Worm (Caenorhabditis elegans) whole organism, L3 larva: ENCODE results near the gene F16H6.9.
A peak's percentile ranks its signal among the peaks of the same experiment; 100 is the strongest.

Experiments
- elt-3 ChIP-seq, 3 experiments: fragments of 150-350 bp in 1 of 3; sonication (generic microtip) in 2 of 3; optimal IDR thresholded peaks; 2 replicates in 2 of 3; 4 replicates in 1 of 3; lab custom pipeline; 2014 to 2017; ENCODE audit warnings: missing biosample characterization in 3 of 3, missing genetic modification characterization in 3 of 3
- pqm-1 ChIP-seq: fragments of 150-350 bp; optimal IDR thresholded peaks from 2 replicates; lab custom pipeline; 2017; ENCODE audit warnings: missing biosample characterization, missing genetic modification characterization, inconsistent platforms

- peak; percentile 59 for TF ChIP-seq pqm-1
- TF ChIP-seq elt-3 (tag; optimal IDR thresholded peaks at IDR 0.05; lab: Kevin White, UChicago), result no peak
Measured at ce11 chrV:18252239-18252638, 35.4 kb downstream of the F16H6.9 start, which contains the start of gene R10E8.1.
